Worm (Caenorhabditis elegans): ENCODE data around the gene htz-1.
A peak's percentile ranks its signal among the peaks of the same experiment; 100 is the strongest.

Gene htz-1

DNA sequence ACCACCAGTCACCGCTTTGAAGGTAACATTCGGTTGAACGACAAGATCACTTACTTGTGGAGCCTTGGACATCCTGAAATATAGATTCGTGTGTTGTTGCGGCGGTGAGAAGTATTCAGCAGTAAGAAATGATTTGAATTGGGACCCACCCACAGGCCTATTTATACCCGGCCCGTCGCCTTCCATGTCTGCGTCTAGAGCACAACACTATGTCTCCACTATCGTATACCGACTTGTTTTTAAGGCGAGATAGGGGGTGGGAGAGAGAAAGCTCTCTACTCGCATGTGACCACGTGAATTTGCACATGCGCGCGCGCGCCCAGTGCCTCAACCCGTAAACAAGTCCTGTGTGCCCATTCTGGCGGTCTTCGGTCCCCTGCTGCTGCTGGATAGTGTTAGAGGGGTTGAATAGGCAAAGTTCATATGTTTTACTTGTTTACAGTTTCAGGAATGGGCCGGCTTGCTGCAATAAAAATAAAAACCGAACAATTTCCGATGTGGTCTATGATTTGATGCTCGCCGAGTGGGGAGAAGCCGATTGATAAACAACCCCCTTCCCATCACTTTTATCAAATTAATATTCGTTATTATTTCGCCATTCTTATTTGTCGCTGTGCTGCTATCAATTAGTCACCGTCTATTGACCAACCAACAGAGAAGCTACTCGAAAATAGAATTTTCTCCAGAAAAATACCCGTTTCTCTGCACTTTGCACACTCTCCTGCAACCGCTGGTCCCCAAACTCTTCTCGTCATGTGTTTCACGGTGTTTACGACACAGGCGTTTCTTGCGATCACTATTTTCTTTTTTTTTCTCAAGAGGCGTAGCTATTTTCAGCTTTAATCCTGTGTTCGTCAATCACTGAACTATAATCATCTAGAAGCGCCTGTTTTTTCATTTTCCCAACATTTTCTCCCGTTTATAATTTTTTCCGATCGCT lies 24.0 kb downstream of the htz-1 start (continued):
- 0 out of 2 replicates have a peak, but pooled peaks have one; percentile 13 for TF ChIP-seq ceh-100 (GFP tag; IDR thresholded peaks at IDR 0.05)
- no peak for TF ChIP-seq unc-130 (GFP tag; optimal IDR thresholded peaks at IDR 0.05)
- 0 out of 2 replicates have a peak, but pooled peaks have one; percentile 43 for TF ChIP-seq ceh-40 (GFP tag; IDR thresholded peaks at IDR 0.05)
- peak; percentile 50; the same call in 1 of the 2 replicates for TF ChIP-seq pbrm-1 (GFP tag; IDR thresholded peaks at IDR 0.05)
- no peak for TF ChIP-seq let-526 (GFP tag; IDR thresholded peaks at IDR 0.05)
- TF ChIP-seq lin-40 (tag; optimal IDR thresholded peaks at IDR 0.05), result peak; percentile 15
- TF ChIP-seq F22D6.2 (tag; optimal IDR thresholded peaks at IDR 0.05), result peak; percentile 21
- no peak for TF ChIP-seq T26A5.8 (tag; optimal IDR thresholded peaks at IDR 0.05)
- TF ChIP-seq tbx-9 (tag; optimal IDR thresholded peaks at IDR 0.05; ENCODE audit: borderline replicate concordance), result no peak
- 0 out of 2 replicates have a peak, but pooled peaks have one; percentile 39 for TF ChIP-seq hlh-26 (GFP tag; conservative IDR thresholded peaks at IDR 0.05)
- no peak for TF ChIP-seq unc-62 (GFP tag; optimal IDR thresholded peaks at IDR 0.05)
- TF ChIP-seq lin-35 (GFP tag; optimal IDR thresholded peaks at IDR 0.05), result peak in 1 of 3 experiments; percentile 19
- TF ChIP-seq mxl-1 (tag; optimal IDR thresholded peaks at IDR 0.05), result no peak
- no peak for TF ChIP-seq madf-8 (GFP tag; conservative IDR thresholded peaks at IDR 0.05)
- TF ChIP-seq nfya-1 (tag; optimal IDR thresholded peaks at IDR 0.05; ENCODE audit: borderline replicate concordance, insufficient read depth), result no peak
- TF ChIP-seq chd-7 (tag; optimal IDR thresholded peaks at IDR 0.05), result peak; percentile 29
- TF ChIP-seq F57C9.4 (tag; optimal IDR thresholded peaks at IDR 0.05), result no peak
- TF ChIP-seq hsf-1 (GFP tag; IDR thresholded peaks at IDR 0.05), result no peak
- peak; percentile 14 for TF ChIP-seq ztf-22 (GFP tag; optimal IDR thresholded peaks at IDR 0.05)
- no peak for TF ChIP-seq pha-4 (tag; optimal IDR thresholded peaks at IDR 0.05)
- TF ChIP-seq sea-2 (GFP tag; IDR thresholded peaks at IDR 0.05), result peak; percentile 68; the same call in 1 of the 2 replicates
- TF ChIP-seq aptf-3 (GFP tag; IDR thresholded peaks at IDR 0.05), result no peak
- no peak for TF ChIP-seq aptf-2 (GFP tag; conservative IDR thresholded peaks at IDR 0.05)
- TF ChIP-seq B0035.1 (tag; optimal IDR thresholded peaks at IDR 0.05), result no peak
- TF ChIP-seq F33H1.4 (GFP tag; IDR thresholded peaks at IDR 0.05), result no peak
- peak; percentile 79 for TF ChIP-seq F52B5.7 (tag; optimal IDR thresholded peaks at IDR 0.05)
- peak; percentile 94 for TF ChIP-seq K12H6.12 (tag; optimal IDR thresholded peaks at IDR 0.05)
- TF ChIP-seq nhr-179 (tag; optimal IDR thresholded peaks at IDR 0.05), result no peak
- no peak for TF ChIP-seq ztf-6 (GFP tag; IDR thresholded peaks at IDR 0.05)
- TF ChIP-seq ZK185.1 (tag; optimal IDR thresholded peaks at IDR 0.05; ENCODE audit: poor library complexity, severe bottlenecking), result no peak
- no peak for TF ChIP-seq cebp-2 (GFP tag; IDR thresholded peaks at IDR 0.05)
- TF ChIP-seq atf-7 (tag; optimal IDR thresholded peaks at IDR 0.05), result peak; percentile 18
- TF ChIP-seq hmg-1.2 (GFP tag; IDR thresholded peaks at IDR 0.05), result peak; percentile 64
- peak; percentile 82 for TF ChIP-seq somi-1 (GFP tag; optimal IDR thresholded peaks at IDR 0.05)
- TF ChIP-seq attf-5 (GFP tag; optimal IDR thresholded peaks at IDR 0.05), result peak; percentile 24
- TF ChIP-seq die-1 (tag; optimal IDR thresholded peaks at IDR 0.05), result no peak
- TF ChIP-seq gei-17 (GFP tag; optimal IDR thresholded peaks at IDR 0.05), result peak; percentile 25
- no peak for TF ChIP-seq F49E8.2 (tag; optimal IDR thresholded peaks at IDR 0.05; ENCODE audit: insufficient read depth)
- TF ChIP-seq nhr-27 (tag; optimal IDR thresholded peaks at IDR 0.05), result no peak
- peak; percentile 85 for TF ChIP-seq egl-44 (GFP tag; IDR thresholded peaks at IDR 0.05)
- peak; percentile 86 for TF ChIP-seq ama-1 (optimal IDR thresholded peaks at IDR 0.05)
- TF ChIP-seq ama-1 (GFP tag; optimal IDR thresholded peaks at IDR 0.05), result no peak
- TF ChIP-seq sptf-2 (GFP tag; optimal IDR thresholded peaks at IDR 0.05), result no peak
- no peak for TF ChIP-seq ceh-91 (GFP tag; IDR thresholded peaks at IDR 0.05)
- no peak for TF ChIP-seq zim-3 (tag; optimal IDR thresholded peaks at IDR 0.05)
- TF ChIP-seq snpc-1.1 (tag; optimal IDR thresholded peaks at IDR 0.05; ENCODE audit: insufficient read depth), result no peak
- TF ChIP-seq ceh-79 (tag; optimal IDR thresholded peaks at IDR 0.05), result peak; percentile 43
